Fruit fly (Drosophila melanogaster): ENCODE data around the gene CG3706.
A peak's percentile ranks its signal among the peaks of the same experiment; 100 is the strongest.

The CG3706 gene

dm6 chrX:948285-948556 is 15.9 kb upstream of the CG3706 start (continued):
- TF ChIP-seq dpn (GFP tag; optimal IDR thresholded peaks at IDR 0.05) (peak in 1 of 2 experiments; percentile 21), z (GFP tag; IDR thresholded peaks at IDR 0.05) (no peak), Opbp (GFP tag; IDR thresholded peaks at IDR 0.05; ENCODE audit: partially characterized antibody) (no peak), CG33213 (GFP tag; optimal IDR thresholded peaks at IDR 0.05) (no peak), amos (GFP tag; IDR thresholded peaks at IDR 0.05; ENCODE audit: partially characterized antibody) (no peak), CG17912 (GFP tag; optimal IDR thresholded peaks at IDR 0.05) (no peak), gfzf (GFP tag; optimal IDR thresholded peaks at IDR 0.05) (no peak), tll (GFP tag; optimal IDR thresholded peaks at IDR 0.05) (no peak), kah (GFP tag; optimal IDR thresholded peaks at IDR 0.05) (no peak), Fer3 (tag; optimal IDR thresholded peaks at IDR 0.05) (peak; percentile 23), CG6854 (GFP tag; optimal IDR thresholded peaks at IDR 0.05) (no peak), Ptx1 (GFP tag; IDR thresholded peaks at IDR 0.05) (no peak), CG34224 (GFP tag; IDR thresholded peaks at IDR 0.05; ENCODE audit: partially characterized antibody) (no peak), ham (GFP tag; IDR thresholded peaks at IDR 0.05) (no peak), fd96Cb (tag; optimal IDR thresholded peaks at IDR 0.05) (no peak), CG1233 (GFP tag; optimal IDR thresholded peaks at IDR 0.05) (no peak), CG2129 (GFP tag; IDR thresholded peaks at IDR 0.05; ENCODE audit: partially characterized antibody) (no peak), dan (GFP tag; IDR thresholded peaks at IDR 0.05) (no peak), Drgx (GFP tag; IDR thresholded peaks at IDR 0.05) (no peak), CG9215 (GFP tag; IDR thresholded peaks at IDR 0.05) (peak; percentile 38; the same call in 1 of the 2 replicates), CG10654 (GFP tag; optimal IDR thresholded peaks at IDR 0.05) (no peak), CG7271 (tag; optimal IDR thresholded peaks at IDR 0.05) (no peak), Doc2 (GFP tag; IDR thresholded peaks at IDR 0.05) (no peak), Atf-2 (GFP tag; optimal IDR thresholded peaks at IDR 0.05) (no peak), Lpt (GFP tag; optimal IDR thresholded peaks at IDR 0.05) (no peak), CG1792 (GFP tag; optimal IDR thresholded peaks at IDR 0.05) (no peak), CG14965 (GFP tag; optimal IDR thresholded peaks at IDR 0.05; ENCODE audit: borderline replicate concordance) (no peak), Ssrp (tag; optimal IDR thresholded peaks at IDR 0.05) (no peak), danr (GFP tag; IDR thresholded peaks at IDR 0.05) (no peak), Atf3 (GFP tag; optimal IDR thresholded peaks at IDR 0.05) (no peak), CG7786 (GFP tag; optimal IDR thresholded peaks at IDR 0.05) (peak; percentile 40), Sin3A (optimal IDR thresholded peaks at IDR 0.05) (no peak), CG16815 (GFP tag; optimal IDR thresholded peaks at IDR 0.05) (no peak), jumu (GFP tag; optimal IDR thresholded peaks at IDR 0.05) (peak; percentile 6), hbn (GFP tag; IDR thresholded peaks at IDR 0.05; ENCODE audit: partially characterized antibody) (no peak), CG2199 (GFP tag; IDR thresholded peaks at IDR 0.05) (no peak), CG4328 (GFP tag; optimal IDR thresholded peaks at IDR 0.05) (no peak), Doc3 (GFP tag; IDR thresholded peaks at IDR 0.05; ENCODE audit: partially characterized antibody) (no peak), Hand (GFP tag; optimal IDR thresholded peaks at IDR 0.05) (no peak), Rx (GFP tag; IDR thresholded peaks at IDR 0.05) (no peak), NC2β (GFP tag; optimal IDR thresholded peaks at IDR 0.05) (no peak), fru (optimal IDR thresholded peaks at IDR 0.05) (no peak), yki (optimal IDR thresholded peaks at IDR 0.05) (no peak), ase (GFP tag; IDR thresholded peaks at IDR 0.05) (no peak), CG11560 (tag; IDR thresholded peaks at IDR 0.05) (no peak), her (GFP tag; optimal IDR thresholded peaks at IDR 0.05) (no peak), ERR (GFP tag; optimal IDR thresholded peaks at IDR 0.05) (no peak), dmrt99B (tag; optimal IDR thresholded peaks at IDR 0.05) (no peak), CG3726 (GFP tag; IDR thresholded peaks at IDR 0.05) (no peak), exex (tag; optimal IDR thresholded peaks at IDR 0.05) (no peak), da (GFP tag; optimal IDR thresholded peaks at IDR 0.05) (no peak), Nf-YA (GFP tag; IDR thresholded peaks at IDR 0.05) (no peak), CG12219 (GFP tag; optimal IDR thresholded peaks at IDR 0.05) (no peak), cas (GFP tag; IDR thresholded peaks at IDR 0.05) (no peak)

All from whole organism, embryonic.